Fruit fly (Drosophila melanogaster): Measurements from ENCODE around the gene CG9121.

- TF ChIP-seq CG8478 (optimal IDR thresholded peaks at IDR 0.05) (no peak), CTCF (optimal IDR thresholded peaks at IDR 0.05) (no peak)
These were observed 22.8 kb downstream of the CG9121 start, which contains the start of gene vkg for dm6 chr2L:5028091-5028490.
